Worm (Caenorhabditis elegans) whole organism, L2 larva: Measurements from ENCODE around the gene pigw-1.

Experiments used
- Y55F3AM.14 ChIP-seq: fragments of 200-800 bp; sonication (Bioruptor generic); optimal IDR thresholded peaks from 2 replicates; lab custom pipeline; 2018; ENCODE audit warnings: mild to moderate bottlenecking, missing genetic modification characterization, missing compliant biosample characterization
- mab-5 ChIP-seq: fragments of 150-350 bp; optimal IDR thresholded peaks from 2 replicates; lab custom pipeline; 2014; ENCODE audit warnings: missing biosample characterization, missing genetic modification characterization
- zag-1 ChIP-seq: fragments of 150-350 bp; optimal IDR thresholded peaks from 2 replicates; lab custom pipeline; 2014; ENCODE audit warnings: missing biosample characterization, missing genetic modification characterization

ce11 chrII:2922359-2922758 lies 37.6 kb upstream of the pigw-1 start:
- TF ChIP-seq zag-1 (tag; lab: Kevin White, UChicago) (no peak), Y55F3AM.14 (GFP tag; lab: Kevin White, UChicago) (no peak), mab-5 (tag; lab: Kevin White, UChicago) (no peak)
